Fruit fly (Drosophila melanogaster): ENCODE data around the gene koko.

Gene koko

DNA sequence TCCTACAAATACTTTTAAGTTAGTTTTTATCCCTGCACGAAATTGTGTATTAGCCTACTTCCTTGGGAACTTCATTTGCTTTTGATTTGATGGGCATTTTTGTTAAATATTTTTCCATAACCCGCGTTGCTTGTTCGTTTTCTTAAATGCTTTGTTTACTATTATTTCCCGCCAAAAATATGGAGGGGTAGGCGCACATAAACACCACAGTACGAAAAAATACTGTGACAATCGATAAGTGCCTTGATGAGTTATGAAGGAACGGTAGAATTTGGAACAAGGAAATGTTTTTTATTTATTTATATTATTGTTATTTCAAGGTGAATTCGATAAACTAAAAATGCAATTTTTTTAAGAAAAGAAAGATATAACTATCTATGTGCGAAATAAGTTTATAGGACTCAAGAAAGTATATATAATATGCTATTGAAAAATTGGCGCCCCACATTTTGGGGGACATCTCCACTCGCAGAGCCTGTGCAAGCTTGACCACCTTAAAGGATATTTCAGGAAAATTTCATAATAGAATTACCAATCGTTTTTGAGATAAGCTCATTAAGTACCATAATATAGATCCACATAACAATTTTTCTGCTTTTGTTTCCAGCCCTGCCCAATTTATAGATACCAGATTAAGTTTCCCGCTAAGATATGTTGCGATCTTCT lies 36.7 kb upstream of the koko start, which contains the start of the genes WRNexo and Nup43 (continued):
- TF ChIP-seq CG10267 (tag; optimal IDR thresholded peaks at IDR 0.05) (peak; percentile 31), dysf (GFP tag; IDR thresholded peaks at IDR 0.05) (peak; percentile 36; the same call in 1 of the 3 replicates), Ptx1 (GFP tag; IDR thresholded peaks at IDR 0.05) (peak; percentile 50), CG2202 (tag; optimal IDR thresholded peaks at IDR 0.05) (no peak), Meics (GFP tag; optimal IDR thresholded peaks at IDR 0.05) (peak; percentile 42), CG11456 (GFP tag; IDR thresholded peaks at IDR 0.05) (peak; percentile 17; the same call in 1 of the 3 replicates), slp2 (GFP tag; optimal IDR thresholded peaks at IDR 0.05) (peak; percentile 43), CG7357 (GFP tag; IDR thresholded peaks at IDR 0.05) (0 out of 3 replicates have a peak, but pooled peaks have one; percentile 23), CG14965 (GFP tag; optimal IDR thresholded peaks at IDR 0.05; ENCODE audit: borderline replicate concordance) (no peak), CG4820 (GFP tag; optimal IDR thresholded peaks at IDR 0.05) (peak; percentile 9), CG1792 (GFP tag; optimal IDR thresholded peaks at IDR 0.05) (peak; percentile 9), pnt (GFP tag; optimal IDR thresholded peaks at IDR 0.05) (peak; percentile 13), unc-4 (GFP tag; IDR thresholded peaks at IDR 0.05; ENCODE audit: partially characterized antibody) (no peak), Elba2 (GFP tag; optimal IDR thresholded peaks at IDR 0.05) (peak; percentile 16), CG2889 (GFP tag; IDR thresholded peaks at IDR 0.05) (no peak), Oli (tag; optimal IDR thresholded peaks at IDR 0.05) (peak; percentile 35), Med (GFP tag) (peak; percentile 79), Jarid2 (GFP tag; optimal IDR thresholded peaks at IDR 0.05) (no peak), pan (optimal IDR thresholded peaks at IDR 0.05) (no peak), pan (GFP tag; optimal IDR thresholded peaks at IDR 0.05 in 1 of 2, IDR thresholded peaks at IDR 0.05 in 1 of 2) (peak in 1 of 2 experiments; percentile 42), Fer3 (tag; optimal IDR thresholded peaks at IDR 0.05) (no peak), Rfx (GFP tag; IDR thresholded peaks at IDR 0.05) (peak; percentile 59; the same call in 1 of the 2 replicates), cato (GFP tag; optimal IDR thresholded peaks at IDR 0.05; ENCODE audit: borderline replicate concordance) (peak; percentile 33), en (GFP tag; optimal IDR thresholded peaks at IDR 0.05) (no peak), CG34422 (GFP tag; IDR thresholded peaks at IDR 0.05) (peak; percentile 62; the same call in 2 of the 3 replicates), NfI (GFP tag; optimal IDR thresholded peaks at IDR 0.05) (peak; percentile 22), az2 (GFP tag; optimal IDR thresholded peaks at IDR 0.05) (peak; percentile 36), CG5180 (GFP tag; optimal IDR thresholded peaks at IDR 0.05) (no peak), CG10543 (GFP tag; optimal IDR thresholded peaks at IDR 0.05) (no peak), CG17568 (GFP tag; optimal IDR thresholded peaks at IDR 0.05) (no peak), Bdp1 (GFP tag; optimal IDR thresholded peaks at IDR 0.05) (no peak), MESR4 (GFP tag; optimal IDR thresholded peaks at IDR 0.05) (no peak), ind (GFP tag; optimal IDR thresholded peaks at IDR 0.05) (peak; percentile 49), peb (GFP tag; IDR thresholded peaks at IDR 0.05) (no peak), CG6272 (GFP tag; IDR thresholded peaks at IDR 0.05) (no peak), pfk (GFP tag; optimal IDR thresholded peaks at IDR 0.05) (peak; percentile 69), trem (tag; optimal IDR thresholded peaks at IDR 0.05) (peak; percentile 45), disco-r (GFP tag; optimal IDR thresholded peaks at IDR 0.05) (no peak), Scr (GFP tag; IDR thresholded peaks at IDR 0.05; ENCODE audit: partially characterized antibody) (no peak), CG3995 (GFP tag; optimal IDR thresholded peaks at IDR 0.05) (peak; percentile 28), NC2α (GFP tag; optimal IDR thresholded peaks at IDR 0.05) (peak; percentile 4), Chrac-16 (GFP tag; optimal IDR thresholded peaks at IDR 0.05) (peak; percentile 19), CG2116 (GFP tag; optimal IDR thresholded peaks at IDR 0.05) (peak; percentile 36), Poxn (GFP tag; IDR thresholded peaks at IDR 0.05) (no peak), CG3847 (GFP tag; IDR thresholded peaks at IDR 0.05) (peak; percentile 57), CG18011 (GFP tag; optimal IDR thresholded peaks at IDR 0.05) (peak; percentile 15), phol (tag; optimal IDR thresholded peaks at IDR 0.05) (peak; percentile 59), Mad (GFP tag; optimal IDR thresholded peaks at IDR 0.05) (no peak), CG4282 (GFP tag; optimal IDR thresholded peaks at IDR 0.05) (no peak), CG3838 (GFP tag; optimal IDR thresholded peaks at IDR 0.05) (no peak)
